Worm (Caenorhabditis elegans): ENCODE measurements around the gene orai-1.

Gene orai-1

DNA sequence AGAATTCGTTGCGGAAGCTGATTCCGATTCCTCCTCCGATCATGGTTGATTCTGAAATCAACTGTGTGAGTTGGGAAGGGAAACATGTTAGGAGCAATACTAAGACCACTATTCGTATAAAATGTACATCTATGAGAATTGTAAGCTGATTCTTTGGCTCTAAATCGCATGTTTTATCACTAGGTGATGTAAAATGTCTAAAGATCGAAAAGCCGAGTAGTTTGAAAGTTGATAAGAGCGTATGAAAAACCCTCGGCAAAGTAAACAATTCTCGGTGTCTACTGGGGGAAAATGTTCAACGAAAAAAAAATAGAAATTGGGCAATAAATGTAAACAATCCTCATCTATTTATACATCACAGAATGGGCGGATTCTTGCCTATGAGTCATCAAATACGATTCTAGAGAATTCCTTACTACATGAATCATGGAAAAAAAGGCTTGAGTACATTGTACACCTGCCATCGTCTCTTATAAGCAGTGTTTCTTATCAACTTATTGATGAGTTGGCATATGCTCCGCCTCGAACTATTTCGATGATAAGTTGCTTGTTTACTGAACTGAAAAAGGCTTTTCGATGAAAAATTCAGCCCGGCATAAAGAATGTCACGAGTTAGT, 46.1 kb upstream of the orai-1 start, which contains the start of gene lec-6:
Gene lec-6 (minus strand): TSS at position 51 of the 617 bp plus-strand sequence.
- TF ChIP-seq ces-1 (GFP tag; optimal IDR thresholded peaks at IDR 0.05) = no peak
- no peak for TF ChIP-seq mab-5 (tag; optimal IDR thresholded peaks at IDR 0.05)
- TF ChIP-seq nhr-12 (tag; optimal IDR thresholded peaks at IDR 0.05) = no peak
- no peak for TF ChIP-seq nhr-76 (tag; optimal IDR thresholded peaks at IDR 0.05)
- no peak for TF ChIP-seq ceh-39 (tag; optimal IDR thresholded peaks at IDR 0.05)
- TF ChIP-seq tbx-8 (GFP tag; optimal IDR thresholded peaks at IDR 0.05) = no peak
- TF ChIP-seq ceh-83 (GFP tag; optimal IDR thresholded peaks at IDR 0.05) = no peak
- no peak for TF ChIP-seq unc-120 (tag; optimal IDR thresholded peaks at IDR 0.05; ENCODE audit: poor library complexity, severe bottlenecking)
- TF ChIP-seq M03D4.4 (tag; optimal IDR thresholded peaks at IDR 0.05) = no peak
- TF ChIP-seq snpc-4 (tag; optimal IDR thresholded peaks at IDR 0.05) = no peak
- TF ChIP-seq drap-1 (GFP tag; optimal IDR thresholded peaks at IDR 0.05) = no peak
- TF ChIP-seq ztf-11 (tag; optimal IDR thresholded peaks at IDR 0.05) = no peak
- no peak for TF ChIP-seq bed-3 (GFP tag; optimal IDR thresholded peaks at IDR 0.05)
- no peak for TF ChIP-seq flh-1 (GFP tag; optimal IDR thresholded peaks at IDR 0.05)
- TF ChIP-seq cnd-1 (tag; optimal IDR thresholded peaks at IDR 0.05) = no peak
- no peak for TF ChIP-seq lsy-2 (tag; optimal IDR thresholded peaks at IDR 0.05)
- no peak for TF ChIP-seq mls-2 (tag; optimal IDR thresholded peaks at IDR 0.05)
- no peak for TF ChIP-seq blmp-1 (tag; optimal IDR thresholded peaks at IDR 0.05)
- TF ChIP-seq mep-1 (tag; optimal IDR thresholded peaks at IDR 0.05) = no peak

DNA sequence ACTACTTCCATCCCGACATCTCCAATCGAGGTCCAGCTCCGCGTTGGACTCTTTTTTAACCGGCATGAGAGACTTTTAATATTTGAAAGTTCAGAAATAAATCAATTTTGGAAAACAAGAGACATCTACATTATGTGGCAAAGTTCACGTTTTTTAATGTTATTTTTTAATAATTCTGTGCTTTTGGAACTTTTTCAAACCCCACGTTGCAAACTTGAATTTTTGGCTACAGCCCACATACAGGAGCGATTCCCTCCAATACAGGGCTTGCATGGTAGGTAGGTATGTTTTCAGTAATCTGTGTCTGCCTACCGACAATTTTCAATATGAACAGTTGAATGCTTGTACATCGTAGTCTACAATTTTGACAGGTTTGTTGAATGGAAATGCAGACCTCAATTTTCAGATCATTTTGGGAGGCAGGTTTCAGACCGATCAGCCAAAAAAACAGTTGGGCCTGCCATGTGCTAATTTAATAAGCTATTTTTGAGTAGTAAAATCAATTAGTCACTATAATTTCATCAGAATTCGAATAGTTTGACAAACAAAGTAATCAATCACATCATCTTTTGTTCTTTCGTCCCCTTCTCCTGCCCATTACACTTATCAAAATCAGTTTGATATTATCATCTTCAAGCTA, 41.0 kb upstream of the orai-1 start, which contains the start of the genes Y55B1AR.4 and ttr-7:
Gene Y55B1AR.4 (minus strand): TSS at position 101 of the 640 bp plus-strand sequence.
Gene ttr-7 (plus strand): TSS at position 590 of the 640 bp plus-strand sequence.
- no peak for TF ChIP-seq blmp-1 (tag; optimal IDR thresholded peaks at IDR 0.05)
- TF ChIP-seq nhr-2 (tag; optimal IDR thresholded peaks at IDR 0.05) = no peak
- no peak for TF ChIP-seq lin-32 (GFP tag; optimal IDR thresholded peaks at IDR 0.05)
- no peak for TF ChIP-seq pha-4 (tag; optimal IDR thresholded peaks at IDR 0.05)

DNA sequence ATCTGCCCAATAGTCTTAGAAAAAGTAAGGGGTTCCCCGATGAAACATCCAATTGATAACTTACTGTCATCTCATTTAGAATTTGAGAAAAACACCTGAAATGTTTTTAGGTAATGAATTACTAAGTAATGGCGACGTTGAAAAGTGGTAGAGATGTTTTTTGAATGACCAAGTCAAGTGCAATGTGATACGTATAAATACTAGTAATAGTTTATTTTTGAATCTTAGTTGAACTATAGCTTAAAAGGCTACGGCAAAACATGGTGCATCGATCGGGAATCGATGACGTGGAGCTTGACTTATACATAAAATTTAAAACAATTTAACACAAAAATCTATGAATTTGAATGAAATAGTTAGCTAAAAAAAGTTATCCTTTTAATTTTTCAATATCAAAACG, 37.0 kb upstream of the orai-1 start, which contains the start of gene best-17:
Gene best-17 (minus strand): TSS at position 101 of the 400 bp plus-strand sequence.
- TF ChIP-seq unc-62 (GFP tag; optimal IDR thresholded peaks at IDR 0.05) = no peak

DNA sequence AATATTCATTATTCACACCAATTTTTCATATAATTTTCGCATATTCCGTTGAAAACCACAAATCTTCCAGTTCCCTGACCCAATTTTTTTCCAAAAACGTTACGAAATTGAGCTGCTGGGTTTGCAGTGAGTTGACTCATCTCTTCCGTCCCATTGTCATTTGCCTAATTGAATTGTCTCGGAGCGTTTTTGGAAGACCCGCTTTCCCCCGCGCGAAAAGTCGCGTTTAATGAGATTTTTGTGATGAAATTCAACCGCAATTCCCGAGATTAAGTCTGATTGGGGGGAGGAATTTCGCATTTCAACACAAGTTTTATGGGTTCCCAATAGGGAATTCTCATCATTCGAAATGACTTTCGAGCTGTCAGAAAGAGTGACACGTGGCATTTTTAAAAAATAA, 34.7 kb upstream of the orai-1 start:
- peak; percentile 96 for TF ChIP-seq ces-1 (GFP tag; optimal IDR thresholded peaks at IDR 0.05)
- TF ChIP-seq sem-2 (GFP tag; optimal IDR thresholded peaks at IDR 0.05) = no peak
- no peak for TF ChIP-seq ceh-83 (GFP tag; optimal IDR thresholded peaks at IDR 0.05)

DNA sequence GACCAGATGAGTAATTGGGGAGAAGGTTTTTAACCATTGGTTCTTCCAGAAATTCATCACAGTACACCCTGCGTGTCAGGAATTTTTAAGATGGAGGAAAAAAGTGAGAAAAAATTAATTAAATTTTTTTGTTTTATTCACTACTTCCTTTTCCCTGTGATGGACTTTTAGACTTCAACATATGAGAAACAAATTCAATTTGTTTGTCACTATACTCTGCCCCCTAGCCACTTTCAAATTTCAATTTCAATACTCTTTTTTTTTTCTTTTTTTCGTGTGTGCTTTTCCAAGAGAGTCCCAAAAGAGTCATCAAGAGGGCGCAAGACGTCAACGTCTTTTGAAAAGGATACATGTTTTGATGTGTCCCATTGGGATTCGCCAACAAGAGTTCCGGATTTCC, 33.8 kb upstream of the orai-1 start:
- no peak for TF ChIP-seq elt-1 (tag; optimal IDR thresholded peaks at IDR 0.05; ENCODE audit: borderline replicate concordance, insufficient read depth)
- TF ChIP-seq flh-1 (GFP tag; optimal IDR thresholded peaks at IDR 0.05) = no peak
- TF ChIP-seq nhr-2 (tag; optimal IDR thresholded peaks at IDR 0.05) = no peak
- no peak for TF ChIP-seq ham-2 (GFP tag; optimal IDR thresholded peaks at IDR 0.05)
- peak; percentile 53 for TF ChIP-seq ces-1 (GFP tag; optimal IDR thresholded peaks at IDR 0.05)
- no peak for TF ChIP-seq mab-5 (tag; optimal IDR thresholded peaks at IDR 0.05)
- TF ChIP-seq snpc-4 (tag; optimal IDR thresholded peaks at IDR 0.05) = no peak

DNA sequence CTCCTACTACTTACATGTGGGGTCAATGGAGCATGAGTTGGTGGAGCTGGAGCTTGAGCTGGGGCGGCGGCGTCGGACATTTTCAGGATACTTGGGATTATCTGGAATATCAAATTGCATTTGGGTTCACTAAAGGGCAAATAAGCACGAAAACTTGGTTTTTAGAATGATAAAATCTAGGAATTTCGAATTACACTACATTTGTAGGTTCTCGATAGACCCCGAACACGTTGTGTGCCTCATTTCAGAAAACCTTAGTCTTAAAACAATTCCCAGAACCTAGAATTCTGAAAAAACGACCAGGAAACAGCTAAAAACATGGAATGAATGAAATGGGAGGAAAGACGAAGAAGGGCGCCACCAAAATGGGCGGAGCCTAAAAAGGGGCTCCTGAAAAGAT, 32.1 kb upstream of the orai-1 start, which contains the start of gene T19C3.3:
Gene T19C3.3 (minus strand): TSS at position 101 of the 400 bp plus-strand sequence.
- no peak for TF ChIP-seq nhr-12 (tag; optimal IDR thresholded peaks at IDR 0.05)
- no peak for TF ChIP-seq lsy-2 (tag; optimal IDR thresholded peaks at IDR 0.05)
- no peak for TF ChIP-seq nhr-237 (tag; optimal IDR thresholded peaks at IDR 0.05)
- no peak for TF ChIP-seq flh-1 (GFP tag; optimal IDR thresholded peaks at IDR 0.05)
- TF ChIP-seq unc-62 (GFP tag; optimal IDR thresholded peaks at IDR 0.05) = no peak
- no peak for TF ChIP-seq blmp-1 (tag; optimal IDR thresholded peaks at IDR 0.05)
- TF ChIP-seq ceh-43 (GFP tag; optimal IDR thresholded peaks at IDR 0.05) = no peak
- TF ChIP-seq mab-5 (tag; optimal IDR thresholded peaks at IDR 0.05) = no peak
- TF ChIP-seq ztf-11 (tag; optimal IDR thresholded peaks at IDR 0.05) = no peak
- no peak for TF ChIP-seq ceh-83 (GFP tag; optimal IDR thresholded peaks at IDR 0.05)
- TF ChIP-seq nhr-28 (tag; optimal IDR thresholded peaks at IDR 0.05) = no peak
- TF ChIP-seq mep-1 (tag; optimal IDR thresholded peaks at IDR 0.05) = no peak
- no peak for TF ChIP-seq unc-120 (tag; optimal IDR thresholded peaks at IDR 0.05; ENCODE audit: poor library complexity, severe bottlenecking)

All from whole organism, mixed stage, embryonic.